Worm (Caenorhabditis elegans) whole organism, late embryonic: Measurements from ENCODE around the gene egl-21.
A peak's percentile ranks its signal among the peaks of the same experiment; 100 is the strongest.

Source experiments
- C38D4.7 ChIP-seq: fragments of 200-800 bp; sonication (Bioruptor generic); optimal IDR thresholded peaks from 2 replicates; lab custom pipeline; 2018; ENCODE audit warnings: mild to moderate bottlenecking, missing genetic modification characterization, moderate library complexity, missing compliant biosample characterization
- K02D7.2 ChIP-seq: sonication (generic microtip); optimal IDR thresholded peaks from 2 replicates; lab custom pipeline; 2017; ENCODE audit warnings: mild to moderate bottlenecking, missing genetic modification characterization, missing compliant biosample characterization
- T23F11.4 ChIP-seq: fragments of 200-800 bp; sonication (Bioruptor generic); optimal IDR thresholded peaks from 2 replicates; lab custom pipeline; 2018; ENCODE audit warnings: mild to moderate bottlenecking, missing genetic modification characterization, missing compliant biosample characterization
- Y22D7AL.16 ChIP-seq: sonication (generic microtip); optimal IDR thresholded peaks from 2 replicates; lab custom pipeline; 2016; ENCODE audit warnings: missing genetic modification characterization, missing compliant biosample characterization
- ama-1 ChIP-seq: fragments of 150-350 bp; optimal IDR thresholded peaks from 2 replicates; lab custom pipeline; 2014
- ceh-18 ChIP-seq: sonication (generic microtip); optimal IDR thresholded peaks from 2 replicates; lab custom pipeline; 2016; ENCODE audit warnings: missing genetic modification characterization, missing compliant biosample characterization
- ceh-2 ChIP-seq: sonication (generic microtip); optimal IDR thresholded peaks from 2 replicates; lab custom pipeline; 2016; ENCODE audit warnings: missing genotype, missing genetic modification characterization, missing compliant biosample characterization
- ceh-22 ChIP-seq: sonication (generic microtip); optimal IDR thresholded peaks from 2 replicates; lab custom pipeline; 2017; ENCODE audit warnings: missing biosample characterization, missing genetic modification characterization
- ceh-31 ChIP-seq: sonication (generic microtip); optimal IDR thresholded peaks from 2 replicates; lab custom pipeline; 2016; ENCODE audit warnings: missing genetic modification characterization, missing compliant biosample characterization
- che-1 ChIP-seq: sonication (generic microtip); optimal IDR thresholded peaks from 2 replicates; lab custom pipeline; 2016; ENCODE audit warnings: mild to moderate bottlenecking, missing genetic modification characterization, missing compliant biosample characterization
- elt-2 ChIP-seq: sonication (generic microtip); optimal IDR thresholded peaks from 2 replicates; lab custom pipeline; 2016; ENCODE audit warnings: missing genetic modification reagents, missing genetic modification characterization, missing compliant biosample characterization
- elt-4 ChIP-seq: sonication (generic microtip); optimal IDR thresholded peaks from 2 replicates; lab custom pipeline; 2016; ENCODE audit warnings: missing genetic modification characterization, missing compliant biosample characterization
- ets-4 ChIP-seq: sonication (generic microtip); optimal IDR thresholded peaks from 2 replicates; lab custom pipeline; 2016; ENCODE audit warnings: missing genetic modification characterization, missing compliant biosample characterization
- fax-1 ChIP-seq: sonication (generic microtip); optimal IDR thresholded peaks from 2 replicates; lab custom pipeline; 2016; ENCODE audit warnings: missing genotype, missing genetic modification characterization, missing compliant biosample characterization
- fkh-10 ChIP-seq: fragments of 150-350 bp; optimal IDR thresholded peaks from 2 replicates; lab custom pipeline; 2014; ENCODE audit warnings: missing biosample characterization, missing genetic modification reagents, missing genetic modification characterization
- fkh-6 ChIP-seq: sonication (generic microtip); optimal IDR thresholded peaks from 2 replicates; lab custom pipeline; 2016; ENCODE audit warnings: missing genetic modification characterization, missing compliant biosample characterization
- hlh-13 ChIP-seq: fragments of 200-800 bp; sonication (Bioruptor generic); optimal IDR thresholded peaks from 2 replicates; lab custom pipeline; 2018; ENCODE audit warnings: mild to moderate bottlenecking, missing genetic modification characterization, missing compliant biosample characterization
- hlh-30 ChIP-seq: sonication (generic microtip); optimal IDR thresholded peaks from 2 replicates; lab custom pipeline; 2017; ENCODE audit warnings: antibody characterized with exemption, missing genetic modification characterization, missing compliant biosample characterization; ENCODE audit not compliant: insufficient read depth
- hlh-8 ChIP-seq: sonication (generic microtip); optimal IDR thresholded peaks from 2 replicates; lab custom pipeline; 2016; ENCODE audit warnings: missing genotype, missing genetic modification characterization, missing compliant biosample characterization
- madf-2 ChIP-seq: sonication (generic microtip); optimal IDR thresholded peaks from 2 replicates; lab custom pipeline; 2017; ENCODE audit warnings: missing genetic modification characterization, missing compliant biosample characterization
- mec-3 ChIP-seq: sonication (generic microtip); optimal IDR thresholded peaks from 2 replicates; lab custom pipeline; 2016; ENCODE audit warnings: borderline replicate concordance, missing genetic modification characterization, missing compliant biosample characterization
- nfya-1 ChIP-seq: sonication (generic microtip); optimal IDR thresholded peaks from 2 replicates; lab custom pipeline; 2017; ENCODE audit warnings: missing genetic modification characterization, mild to moderate bottlenecking, missing compliant biosample characterization, antibody characterized with exemption, moderate library complexity
- nhr-11 ChIP-seq: fragments of 150-350 bp; optimal IDR thresholded peaks from 2 replicates; lab custom pipeline; 2014; ENCODE audit warnings: missing biosample characterization, missing genetic modification characterization
- nhr-232 ChIP-seq: sonication (generic microtip); optimal IDR thresholded peaks from 2 replicates; lab custom pipeline; 2016; ENCODE audit warnings: missing genetic modification characterization, missing compliant biosample characterization
- pag-3 ChIP-seq: sonication (generic microtip); optimal IDR thresholded peaks from 2 replicates; lab custom pipeline; 2016; ENCODE audit warnings: missing compliant biosample characterization, missing genetic modification characterization, borderline replicate concordance
- pat-9 ChIP-seq: fragments of 200-800 bp; sonication (Bioruptor generic); optimal IDR thresholded peaks from 2 replicates; lab custom pipeline; 2018; ENCODE audit warnings: mild to moderate bottlenecking, missing genetic modification characterization, moderate library complexity, missing compliant biosample characterization
- pha-2 ChIP-seq: sonication (generic microtip); optimal IDR thresholded peaks from 2 replicates; lab custom pipeline; 2017; ENCODE audit warnings: mild to moderate bottlenecking, missing genetic modification characterization, missing compliant biosample characterization
- ref-2 ChIP-seq: sonication (generic microtip); optimal IDR thresholded peaks from 2 replicates; lab custom pipeline; 2016; ENCODE audit warnings: missing genetic modification characterization, missing compliant biosample characterization
- rnt-1 ChIP-seq: sonication (generic microtip); optimal IDR thresholded peaks from 2 replicates; lab custom pipeline; 2016; ENCODE audit warnings: missing genetic modification characterization, missing compliant biosample characterization
- sdc-2 ChIP-seq: sonication (generic microtip); optimal IDR thresholded peaks from 2 replicates; lab custom pipeline; 2016; ENCODE audit warnings: missing genotype, missing genetic modification characterization, missing compliant biosample characterization
- sox-4 ChIP-seq: sonication (generic microtip); optimal IDR thresholded peaks from 2 replicates; lab custom pipeline; 2017; ENCODE audit warnings: mild to moderate bottlenecking, missing genetic modification characterization, inconsistent platforms, missing compliant biosample characterization
- tbx-2 ChIP-seq: sonication (generic microtip); optimal IDR thresholded peaks from 2 replicates; lab custom pipeline; 2016; ENCODE audit warnings: missing genetic modification characterization, missing compliant biosample characterization
- ttx-3 ChIP-seq: sonication (generic microtip); optimal IDR thresholded peaks from 2 replicates; lab custom pipeline; 2016; ENCODE audit warnings: missing genetic modification reagents, missing genetic modification characterization, missing compliant biosample characterization
- unc-3 ChIP-seq, 2 experiments: fragments of 200-800 bp in 1 of 2; sonication (Bioruptor generic) in 1 of 2; sonication (generic microtip) in 1 of 2; conservative IDR thresholded peaks in 1 of 2; optimal IDR thresholded peaks in 1 of 2; 2 replicates each; pipeline versions ENCODE4 v1.3.6 to Lab custom; 2016 to 2022; ENCODE audit warnings: missing compliant biosample characterization in 2 of 2, missing genetic modification characterization in 2 of 2, missing genetic modification reagents in 1 of 2
- unc-42 ChIP-seq: sonication (generic microtip); optimal IDR thresholded peaks from 2 replicates; lab custom pipeline; 2016; ENCODE audit warnings: missing genotype, missing genetic modification characterization, missing compliant biosample characterization
- unc-55 ChIP-seq: sonication (generic microtip); optimal IDR thresholded peaks from 2 replicates; lab custom pipeline; 2017; ENCODE audit warnings: missing biosample characterization, missing genetic modification reagents, missing genetic modification characterization
- zip-5 ChIP-seq: sonication (generic microtip); optimal IDR thresholded peaks from 2 replicates; lab custom pipeline; 2016; ENCODE audit warnings: missing genetic modification characterization, missing compliant biosample characterization

egl-21 gene

DNA sequence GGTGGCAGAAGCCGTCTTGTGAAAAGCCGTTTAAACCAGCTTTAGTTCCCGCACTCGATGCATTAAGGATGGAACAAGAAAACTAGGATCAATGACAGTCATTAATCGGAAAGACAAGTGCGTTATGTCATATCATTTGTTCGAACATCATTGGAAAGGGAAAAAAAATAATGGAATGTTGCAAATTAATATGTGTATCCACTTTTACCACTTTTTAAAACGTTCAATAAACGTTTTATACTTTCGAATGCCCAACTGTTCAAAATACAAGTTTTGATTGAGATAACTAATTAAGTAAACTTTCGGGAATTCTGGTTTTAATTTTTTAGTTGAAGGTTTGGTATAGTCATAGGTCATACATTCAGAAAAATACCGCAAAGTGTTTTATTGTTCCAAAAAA lies 33.5 kb upstream of the egl-21 start, which contains the start of gene C02F4.4:
C02F4.4 (minus strand) TSS at position 101 of the 400 bp plus-strand sequence.
- TF ChIP-seq zip-5 (no peak), sox-4 (tag; lab: Kevin White, UChicago) (no peak), pag-3 (tag; lab: Kevin White, UChicago) (no peak), fax-1 (tag; lab: Kevin White, UChicago) (no peak), K02D7.2 (tag; lab: Kevin White, UChicago) (no peak), pat-9 (no peak), fkh-6 (tag; lab: Kevin White, UChicago) (no peak)

ce11 chrIV:10513266-10513665 lies 31.6 kb upstream of the egl-21 start:
- TF ChIP-seq C38D4.7: no peak
- TF ChIP-seq nhr-232 (tag; lab: Kevin White, UChicago): no peak
- no peak for TF ChIP-seq pag-3 (tag; lab: Kevin White, UChicago)
- no peak for TF ChIP-seq K02D7.2 (tag; lab: Kevin White, UChicago)
- no peak for TF ChIP-seq pha-2 (tag; lab: Kevin White, UChicago)
- no peak for TF ChIP-seq unc-42 (tag; lab: Kevin White, UChicago)
- TF ChIP-seq elt-2 (tag; lab: Kevin White, UChicago): no peak
- TF ChIP-seq hlh-13 (GFP tag; lab: Kevin White, UChicago): no peak
- no peak for TF ChIP-seq nhr-11
- TF ChIP-seq unc-3 (GFP tag; conservative IDR thresholded peaks at IDR 0.05; lab: Robert Waterston, UW): no peak
- TF ChIP-seq unc-3 (tag; optimal IDR thresholded peaks at IDR 0.05; lab: Kevin White, UChicago): no peak
- TF ChIP-seq nfya-1 (tag; lab: Kevin White, UChicago): no peak
- TF ChIP-seq ceh-31 (tag; lab: Kevin White, UChicago): no peak
- TF ChIP-seq ref-2: no peak

DNA sequence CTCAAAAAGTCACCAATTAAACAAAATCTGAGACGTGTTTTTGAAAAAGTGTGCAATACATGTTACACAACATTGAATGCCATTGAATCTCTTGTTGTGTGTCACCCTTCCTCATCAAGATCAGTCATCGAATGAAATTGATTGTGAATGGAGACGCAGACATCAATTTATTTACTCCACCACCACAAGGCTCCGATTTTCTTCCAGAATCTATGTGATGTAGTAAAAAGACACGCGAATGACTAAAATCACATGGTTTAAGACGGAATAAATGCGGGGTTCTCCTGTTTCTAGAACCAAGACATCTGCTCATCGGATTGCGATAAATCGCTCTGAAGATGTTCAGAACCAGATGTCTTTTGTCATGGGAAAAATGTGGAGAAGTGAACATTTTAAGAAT lies 31.1 kb upstream of the egl-21 start:
- peak; percentile 73 for TF ChIP-seq hlh-8 (tag; lab: Kevin White, UChicago)
- no peak for TF ChIP-seq sdc-2 (tag; lab: Kevin White, UChicago)
- TF ChIP-seq mec-3 (tag; lab: Kevin White, UChicago): no peak
- no peak for TF ChIP-seq elt-4
- TF ChIP-seq ceh-18 (tag; lab: Kevin White, UChicago): peak; percentile 9
- TF ChIP-seq rnt-1 (tag; lab: Kevin White, UChicago): peak; percentile 25
- no peak for TF ChIP-seq K02D7.2 (tag; lab: Kevin White, UChicago)
- TF ChIP-seq pha-2 (tag; lab: Kevin White, UChicago): no peak
- no peak for TF ChIP-seq nhr-232 (tag; lab: Kevin White, UChicago)
- TF ChIP-seq hlh-30 (tag; lab: Kevin White, UChicago): peak; percentile 32
- peak; percentile 52 for TF ChIP-seq unc-55
- TF ChIP-seq, all 69 proteins: peak for 5

- TF ChIP-seq hlh-8 (tag; lab: Kevin White, UChicago): no peak
- no peak for TF ChIP-seq Y22D7AL.16 (tag; lab: Kevin White, UChicago)
- TF ChIP-seq ceh-22 (tag; lab: Kevin White, UChicago): no peak
- TF ChIP-seq tbx-2: no peak
- no peak for TF ChIP-seq ttx-3 (tag; lab: Kevin White, UChicago)
- no peak for TF ChIP-seq T23F11.4
- TF ChIP-seq ama-1: no peak
- no peak for TF ChIP-seq zip-5
- no peak for TF ChIP-seq hlh-13 (GFP tag; lab: Kevin White, UChicago)
- no peak for TF ChIP-seq madf-2 (tag; lab: Kevin White, UChicago)
- no peak for TF ChIP-seq pag-3 (tag; lab: Kevin White, UChicago)
- TF ChIP-seq mec-3 (tag; lab: Kevin White, UChicago): no peak
- TF ChIP-seq ceh-2 (tag; lab: Kevin White, UChicago): no peak
- TF ChIP-seq pat-9: no peak
- TF ChIP-seq ets-4: no peak
- TF ChIP-seq nfya-1 (tag; lab: Kevin White, UChicago): no peak
- no peak for TF ChIP-seq fkh-10 (GFP tag; lab: Kevin White, UChicago)
- TF ChIP-seq che-1 (tag; lab: Kevin White, UChicago): no peak
Observed at ce11 chrIV:10511432-10511831, 29.8 kb upstream of the egl-21 start.
